Worm (Caenorhabditis elegans): Measurements from ENCODE around the gene col-157.

DNA sequence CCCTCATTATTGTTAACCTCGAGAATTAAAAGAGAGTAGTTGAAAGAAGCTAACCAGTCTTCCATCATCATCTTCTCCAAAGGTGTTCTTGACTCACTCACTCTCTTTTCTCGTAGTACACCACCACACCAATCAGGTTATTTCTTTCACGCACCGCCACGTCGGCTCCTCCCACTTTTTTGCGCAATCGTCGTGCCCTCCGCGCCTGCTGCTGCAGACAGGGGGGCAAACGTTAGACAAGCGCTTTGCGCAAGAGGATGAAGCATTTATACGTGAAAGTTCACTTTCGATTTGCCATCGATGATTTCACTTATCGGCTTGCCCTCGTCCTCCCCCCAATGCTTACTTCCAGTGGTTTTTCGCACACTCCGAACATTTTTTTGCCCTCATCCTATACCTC, 41.5 kb downstream of the col-157 start:
- TF ChIP-seq elt-2 (tag; optimal IDR thresholded peaks at IDR 0.05) (no peak), pqm-1 (tag; optimal IDR thresholded peaks at IDR 0.05) (no peak), pag-3 (tag; optimal IDR thresholded peaks at IDR 0.05; ENCODE audit: borderline replicate concordance) (no peak), madf-2 (tag; optimal IDR thresholded peaks at IDR 0.05) (no peak), unc-55 (GFP tag; optimal IDR thresholded peaks at IDR 0.05) (no peak), pha-4 (tag; optimal IDR thresholded peaks at IDR 0.05) (no peak), ama-1 (optimal IDR thresholded peaks at IDR 0.05) (no peak), ceh-48 (tag; optimal IDR thresholded peaks at IDR 0.05) (no peak), ceh-6 (GFP tag; optimal IDR thresholded peaks at IDR 0.05) (no peak), odd-2 (tag; optimal IDR thresholded peaks at IDR 0.05) (no peak), ceh-30 (tag; optimal IDR thresholded peaks at IDR 0.05) (no peak), T23F11.4 (GFP tag; optimal IDR thresholded peaks at IDR 0.05) (no peak)
